Fruit fly (Drosophila melanogaster): Measurements from ENCODE around the gene Prx3.
A peak's percentile ranks its signal among the peaks of the same experiment; 100 is the strongest.

Gene Prx3

dm6 chr3R:17549985-17550384 is 3.7 kb upstream of the Prx3 start:
- TF ChIP-seq Clk (GFP tag; optimal IDR thresholded peaks at IDR 0.05) (no peak), CG11617 (GFP tag; optimal IDR thresholded peaks at IDR 0.05) (no peak), CG5204 (GFP tag; optimal IDR thresholded peaks at IDR 0.05) (no peak), tj (GFP tag; optimal IDR thresholded peaks at IDR 0.05) (no peak), Hr96 (GFP tag; optimal IDR thresholded peaks at IDR 0.05) (no peak), bab1 (GFP tag; optimal IDR thresholded peaks at IDR 0.05) (no peak), cnc (optimal IDR thresholded peaks at IDR 0.05) (no peak), pad (GFP tag; optimal IDR thresholded peaks at IDR 0.05) (no peak), CG7045 (GFP tag; optimal IDR thresholded peaks at IDR 0.05) (no peak), ovo (GFP tag; optimal IDR thresholded peaks at IDR 0.05) (no peak), CG33017 (tag; optimal IDR thresholded peaks at IDR 0.05) (no peak), CG12768 (GFP tag; optimal IDR thresholded peaks at IDR 0.05) (no peak), CG14711 (tag; optimal IDR thresholded peaks at IDR 0.05) (no peak), toe (GFP tag; optimal IDR thresholded peaks at IDR 0.05) (no peak), CG7101 (tag; optimal IDR thresholded peaks at IDR 0.05) (no peak), Mnt (GFP tag; optimal IDR thresholded peaks at IDR 0.05) (no peak), CG1620 (GFP tag; optimal IDR thresholded peaks at IDR 0.05) (no peak), Crg-1 (GFP tag; optimal IDR thresholded peaks at IDR 0.05) (no peak), kay (GFP tag; ENCODE audit: borderline replicate concordance) (no peak)

dm6 chr3R:17544594-17544993 is 1.7 kb downstream of the Prx3 start:
- TF ChIP-seq tj (GFP tag; optimal IDR thresholded peaks at IDR 0.05), result no peak
- TF ChIP-seq CG14711 (tag; optimal IDR thresholded peaks at IDR 0.05), result no peak
- TF ChIP-seq CG1620 (GFP tag; optimal IDR thresholded peaks at IDR 0.05), result no peak
- TF ChIP-seq Hr96 (GFP tag; optimal IDR thresholded peaks at IDR 0.05), result no peak
- TF ChIP-seq bab1 (GFP tag; optimal IDR thresholded peaks at IDR 0.05), result no peak
- no peak for TF ChIP-seq CG11617 (GFP tag; optimal IDR thresholded peaks at IDR 0.05)

dm6 chr3R:17540497-17540822 is 5.9 kb downstream of the Prx3 start:
- TF ChIP-seq cnc (optimal IDR thresholded peaks at IDR 0.05) (no peak), Mnt (GFP tag; optimal IDR thresholded peaks at IDR 0.05) (no peak), kay (GFP tag; ENCODE audit: borderline replicate concordance) (no peak), CG1620 (GFP tag; optimal IDR thresholded peaks at IDR 0.05) (no peak), CG33017 (tag; optimal IDR thresholded peaks at IDR 0.05) (no peak), Hr96 (GFP tag; optimal IDR thresholded peaks at IDR 0.05) (no peak), cic (GFP tag; optimal IDR thresholded peaks at IDR 0.05) (no peak), CG7101 (tag; optimal IDR thresholded peaks at IDR 0.05) (no peak), CG5204 (GFP tag; optimal IDR thresholded peaks at IDR 0.05) (no peak), Crg-1 (GFP tag; optimal IDR thresholded peaks at IDR 0.05) (no peak), pad (GFP tag; optimal IDR thresholded peaks at IDR 0.05) (no peak), ovo (GFP tag; optimal IDR thresholded peaks at IDR 0.05) (no peak), CG11617 (GFP tag; optimal IDR thresholded peaks at IDR 0.05) (no peak), toe (GFP tag; optimal IDR thresholded peaks at IDR 0.05) (no peak), CG14711 (tag; optimal IDR thresholded peaks at IDR 0.05) (no peak), tj (GFP tag; optimal IDR thresholded peaks at IDR 0.05) (no peak), Clk (GFP tag; optimal IDR thresholded peaks at IDR 0.05) (no peak), CG12768 (GFP tag; optimal IDR thresholded peaks at IDR 0.05) (no peak), CG7045 (GFP tag; optimal IDR thresholded peaks at IDR 0.05) (no peak)

- TF ChIP-seq cic (GFP tag; optimal IDR thresholded peaks at IDR 0.05) (no peak), CG7045 (GFP tag; optimal IDR thresholded peaks at IDR 0.05) (peak; percentile 32), CG5204 (GFP tag; optimal IDR thresholded peaks at IDR 0.05) (no peak), CG12768 (GFP tag; optimal IDR thresholded peaks at IDR 0.05) (peak; percentile 58), CG11617 (GFP tag; optimal IDR thresholded peaks at IDR 0.05) (peak; percentile 67), CG14711 (tag; optimal IDR thresholded peaks at IDR 0.05) (no peak), Crg-1 (GFP tag; optimal IDR thresholded peaks at IDR 0.05) (peak; percentile 27), CG7101 (tag; optimal IDR thresholded peaks at IDR 0.05) (peak; percentile 41), ovo (GFP tag; optimal IDR thresholded peaks at IDR 0.05) (peak; percentile 44), Hr96 (GFP tag; optimal IDR thresholded peaks at IDR 0.05) (peak; percentile 46), CG1620 (GFP tag; optimal IDR thresholded peaks at IDR 0.05) (peak; percentile 52), kay (GFP tag; ENCODE audit: borderline replicate concordance) (no peak), Mnt (GFP tag; optimal IDR thresholded peaks at IDR 0.05) (peak; percentile 95), cnc (optimal IDR thresholded peaks at IDR 0.05) (no peak), CG33017 (tag; optimal IDR thresholded peaks at IDR 0.05) (no peak), toe (GFP tag; optimal IDR thresholded peaks at IDR 0.05) (peak; percentile 74), bab1 (GFP tag; optimal IDR thresholded peaks at IDR 0.05) (no peak), tj (GFP tag; optimal IDR thresholded peaks at IDR 0.05) (peak; percentile 26), Clk (GFP tag; optimal IDR thresholded peaks at IDR 0.05) (no peak), pad (GFP tag; optimal IDR thresholded peaks at IDR 0.05) (peak; percentile 50)
Measured at dm6 chr3R:17539789-17540496, 6.4 kb downstream of the Prx3 start, which contains the start of gene SF1. Gene SF1 (plus strand): TSS chr3R:17540421.

- TF ChIP-seq CG1620 (GFP tag; optimal IDR thresholded peaks at IDR 0.05) (no peak), Crg-1 (GFP tag; optimal IDR thresholded peaks at IDR 0.05) (no peak), toe (GFP tag; optimal IDR thresholded peaks at IDR 0.05) (no peak), bab1 (GFP tag; optimal IDR thresholded peaks at IDR 0.05) (no peak), CG5204 (GFP tag; optimal IDR thresholded peaks at IDR 0.05) (no peak), CG33017 (tag; optimal IDR thresholded peaks at IDR 0.05) (peak; percentile 68), CG12768 (GFP tag; optimal IDR thresholded peaks at IDR 0.05) (peak; percentile 30), CG11617 (GFP tag; optimal IDR thresholded peaks at IDR 0.05) (no peak), Clk (GFP tag; optimal IDR thresholded peaks at IDR 0.05) (no peak), cic (GFP tag; optimal IDR thresholded peaks at IDR 0.05) (no peak), CG7045 (GFP tag; optimal IDR thresholded peaks at IDR 0.05) (no peak), CG7101 (tag; optimal IDR thresholded peaks at IDR 0.05) (peak; percentile 50), kay (GFP tag; ENCODE audit: borderline replicate concordance) (no peak), Hr96 (GFP tag; optimal IDR thresholded peaks at IDR 0.05) (no peak), pad (GFP tag; optimal IDR thresholded peaks at IDR 0.05) (no peak), Mnt (GFP tag; optimal IDR thresholded peaks at IDR 0.05) (no peak), CG14711 (tag; optimal IDR thresholded peaks at IDR 0.05) (peak; percentile 47), tj (GFP tag; optimal IDR thresholded peaks at IDR 0.05) (no peak), cnc (optimal IDR thresholded peaks at IDR 0.05) (no peak)
Measured at dm6 chr3R:17536594-17537158, 9.7 kb downstream of the Prx3 start.

Data from whole organism, adult.